Fruit fly (Drosophila melanogaster) S2 (cell line): ENCODE measurements around the gene Glut4EF.
A peak's percentile ranks its signal among the peaks of the same experiment; 100 is the strongest.

Source experiments
- CG8478 ChIP-seq: fragments of >200 bp; optimal IDR thresholded peaks from 2 replicates; lab custom pipeline; 2018
- CTCF ChIP-seq, 2 experiments: fragments of >200 bp; optimal IDR thresholded peaks; 2 replicates each; lab custom pipeline; 2018

Glut4EF gene

dm6 chr3R:9956725-9957124 is 82.2 kb downstream of the Glut4EF start:
- TF ChIP-seq CG8478 (lab: Kevin White, UChicago) (no peak), CTCF (optimal IDR thresholded peaks at IDR 0.05; lab: Kevin White, UChicago) (peak; percentile 69 to 79)

- TF ChIP-seq CG8478 (lab: Kevin White, UChicago) (no peak), CTCF (optimal IDR thresholded peaks at IDR 0.05; lab: Kevin White, UChicago) (no peak)
These were observed 82.7 kb downstream of the Glut4EF start for dm6 chr3R:9957202-9957601.

- TF ChIP-seq CTCF (optimal IDR thresholded peaks at IDR 0.05; lab: Kevin White, UChicago): no peak
- TF ChIP-seq CG8478 (lab: Kevin White, UChicago): no peak
These were observed 85.4 kb downstream of the Glut4EF start for dm6 chr3R:9959911-9960310.

DNA sequence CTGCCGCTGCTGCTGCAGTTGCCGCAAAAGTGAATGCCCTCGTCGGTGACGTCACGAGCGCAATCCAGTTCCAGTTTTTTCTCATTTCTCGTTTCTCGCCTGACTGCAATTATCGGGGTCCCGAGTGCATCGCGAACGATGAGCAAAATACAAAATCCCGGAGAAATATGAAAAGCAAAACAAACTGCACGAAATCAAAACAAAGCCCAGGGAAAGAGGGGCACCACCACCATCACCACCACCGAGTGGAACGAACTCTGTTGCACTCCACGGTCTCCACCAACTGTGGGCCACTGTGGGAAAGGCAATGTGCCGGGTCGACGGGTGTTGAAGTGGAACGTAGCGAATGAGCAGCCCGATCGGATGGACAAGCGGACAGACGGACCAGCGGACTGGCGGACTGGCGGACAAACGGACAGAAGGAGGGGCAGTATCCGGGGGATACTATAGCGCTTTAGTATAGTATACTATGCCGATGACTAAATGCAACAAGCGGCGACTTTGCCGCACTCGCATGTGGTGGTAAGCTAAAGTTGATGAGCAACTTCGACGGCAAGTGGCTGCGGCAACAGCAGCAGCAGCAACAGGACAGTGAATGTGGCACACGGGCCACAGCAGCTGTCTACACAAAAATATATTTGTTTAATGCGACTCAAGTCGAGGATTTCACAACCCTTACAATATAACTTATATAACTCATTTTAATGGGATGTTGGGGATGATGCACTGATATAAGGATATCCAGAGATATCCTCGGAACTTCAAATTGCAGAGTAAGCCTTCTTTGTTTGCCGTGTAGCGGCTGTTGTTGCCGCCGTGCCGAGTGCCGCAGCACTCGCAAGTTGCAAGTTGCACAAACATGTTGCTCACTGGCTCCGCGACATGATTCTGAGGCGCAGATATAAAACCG is 86.9 kb downstream of the Glut4EF start:
- TF ChIP-seq CG8478 (lab: Kevin White, UChicago) (no peak), CTCF (optimal IDR thresholded peaks at IDR 0.05; lab: Kevin White, UChicago) (no peak)

dm6 chr3R:9963179-9963905 is 88.9 kb downstream of the Glut4EF start:
- TF ChIP-seq CG8478 (lab: Kevin White, UChicago) (no peak), CTCF (optimal IDR thresholded peaks at IDR 0.05; lab: Kevin White, UChicago) (no peak)

DNA sequence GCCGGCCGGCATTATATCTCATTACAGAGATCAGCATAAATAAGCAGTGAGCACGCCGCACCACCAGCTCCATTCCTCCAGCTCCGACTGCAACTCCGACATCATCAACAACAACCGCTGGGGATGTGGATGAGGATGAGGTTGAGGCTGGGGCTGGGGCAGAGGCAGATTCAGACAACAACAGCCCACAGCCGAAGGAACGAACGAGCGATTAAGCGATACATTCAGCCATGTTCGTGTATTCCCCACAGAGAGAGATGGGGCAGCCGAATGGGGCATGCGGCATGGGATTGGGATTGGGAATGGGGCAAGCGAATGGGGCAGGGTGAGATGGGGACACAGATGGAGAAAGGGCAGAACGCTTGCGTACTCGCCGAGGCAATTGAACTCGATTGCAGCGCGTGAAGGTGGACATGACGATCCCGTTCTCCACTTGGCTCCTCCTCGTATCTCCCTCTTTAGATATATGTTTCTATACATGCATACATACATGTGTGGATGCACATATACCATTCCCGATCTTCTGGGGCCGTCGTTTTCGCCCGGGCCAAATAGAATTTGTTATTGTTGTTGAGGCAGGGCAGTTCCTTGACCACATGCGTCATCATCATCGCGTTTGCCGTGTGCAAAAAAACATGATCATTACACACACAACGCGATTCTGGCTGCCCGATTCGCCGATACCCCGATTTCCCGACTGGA is 90.3 kb downstream of the Glut4EF start:
- TF ChIP-seq CG8478 (lab: Kevin White, UChicago) (no peak), CTCF (optimal IDR thresholded peaks at IDR 0.05; lab: Kevin White, UChicago) (no peak)

DNA sequence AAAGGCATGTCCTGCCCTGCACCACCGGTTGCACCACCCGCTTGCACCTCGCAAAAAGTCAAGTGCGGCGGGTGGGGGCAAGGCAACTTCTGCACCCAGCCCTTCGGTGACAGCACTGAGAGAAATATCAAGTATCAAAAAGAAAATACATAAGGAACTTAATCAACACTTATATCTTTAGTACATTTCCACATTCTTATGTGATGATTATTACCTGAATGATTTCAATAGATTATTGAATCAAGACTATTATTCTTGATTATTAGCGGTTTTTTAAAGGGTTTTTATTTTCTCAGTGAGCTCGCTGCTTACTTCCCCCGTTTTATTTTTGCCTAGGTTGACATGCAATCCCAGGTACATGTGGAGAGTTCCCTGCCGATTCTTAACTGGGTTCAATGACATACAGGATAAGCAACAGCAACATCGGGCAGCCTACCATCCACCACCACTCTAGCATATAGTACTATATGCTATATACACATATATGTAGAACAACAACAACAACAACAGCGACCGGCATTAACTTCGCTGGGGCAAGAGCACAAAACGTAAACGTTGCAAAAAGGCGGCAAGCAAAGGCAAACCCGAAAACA is 91.7 kb downstream of the Glut4EF start:
- no peak for TF ChIP-seq CG8478 (lab: Kevin White, UChicago)
- no peak for TF ChIP-seq CTCF (optimal IDR thresholded peaks at IDR 0.05; lab: Kevin White, UChicago)

DNA sequence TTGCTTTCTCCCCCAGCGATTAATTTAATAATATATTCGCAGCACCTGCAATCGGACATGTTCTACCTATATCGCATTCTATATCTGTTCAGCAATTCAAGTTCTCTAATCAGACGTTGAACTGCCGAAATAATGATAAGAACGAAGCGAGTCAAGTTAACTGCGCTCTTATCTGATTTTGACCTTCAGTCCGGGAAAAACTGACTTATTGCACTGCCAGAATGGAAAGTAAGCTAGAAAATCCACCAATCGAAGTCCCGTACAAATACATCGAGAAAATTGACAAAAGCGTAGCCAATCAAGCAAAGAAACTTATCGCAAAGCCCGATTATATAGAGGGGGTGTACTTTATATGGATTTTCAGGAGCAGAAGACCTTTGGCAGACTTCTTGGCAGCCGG is 93.8 kb downstream of the Glut4EF start:
- TF ChIP-seq CG8478 (lab: Kevin White, UChicago): no peak
- TF ChIP-seq CTCF (optimal IDR thresholded peaks at IDR 0.05; lab: Kevin White, UChicago): no peak

- TF ChIP-seq CG8478 (lab: Kevin White, UChicago) (no peak), CTCF (optimal IDR thresholded peaks at IDR 0.05; lab: Kevin White, UChicago) (no peak)
These were observed 94.6 kb downstream of the Glut4EF start for dm6 chr3R:9968827-9969675.

- TF ChIP-seq CG8478 (lab: Kevin White, UChicago) (no peak), CTCF (optimal IDR thresholded peaks at IDR 0.05; lab: Kevin White, UChicago) (no peak)
These were observed 103.0 kb downstream of the Glut4EF start for dm6 chr3R:9977494-9977893.

- no peak for TF ChIP-seq CG8478 (lab: Kevin White, UChicago)
- no peak for TF ChIP-seq CTCF (optimal IDR thresholded peaks at IDR 0.05; lab: Kevin White, UChicago)
These were observed 104.5 kb downstream of the Glut4EF start for dm6 chr3R:9978977-9979376.

- TF ChIP-seq CG8478 (lab: Kevin White, UChicago) (no peak), CTCF (optimal IDR thresholded peaks at IDR 0.05; lab: Kevin White, UChicago) (peak in 1 of 2 experiments; percentile 51)
These were observed 111.3 kb downstream of the Glut4EF start, which contains the start of gene Art4 for dm6 chr3R:9985585-9986393. Art4 (minus strand) TSS chr3R:9986060.
